Fruit fly (Drosophila melanogaster) whole organism, embryonic: Measurements from ENCODE around the gene CG13239.
A peak's percentile ranks its signal among the peaks of the same experiment; 100 is the strongest.

Experiments used
- Adf1 ChIP-seq: fragments of 200-800 bp; sonication (Bioruptor generic); IDR thresholded peaks from 2 replicates; pipeline ENCODE4 v1.3.6; 2022; ENCODE audit warnings: missing biosample characterization, missing genetic modification characterization
- Awh ChIP-seq: fragments of 200-800 bp; sonication (Bioruptor generic); IDR thresholded peaks from 2 replicates; pipeline ENCODE4, ENCODE4 v1.3.6; 2022; ENCODE audit warnings: missing biosample characterization, missing genetic modification characterization
- B-H2 ChIP-seq: fragments of 200-800 bp; sonication (Bioruptor generic); optimal IDR thresholded peaks from 2 replicates; lab custom pipeline; 2018; ENCODE audit warnings: missing biosample characterization, mild to moderate bottlenecking, missing genetic modification characterization
- CG10543 ChIP-seq: fragments of 200-800 bp; sonication (Bioruptor generic); optimal IDR thresholded peaks from 3 replicates; lab custom pipeline; 2017; ENCODE audit warnings: missing biosample characterization, mild to moderate bottlenecking, missing genetic modification characterization, moderate library complexity
- CG11456 ChIP-seq: fragments of 200-800 bp; sonication (Bioruptor generic); IDR thresholded peaks from 3 replicates; pipeline ENCODE4 v1.3.6; 2022; ENCODE audit warnings: missing biosample characterization, missing genetic modification characterization
- CG14860 ChIP-seq: fragments of 200-800 bp; sonication (Bioruptor generic); IDR thresholded peaks from 3 replicates; pipeline ENCODE4 v1.3.6; 2022; ENCODE audit warnings: missing biosample characterization, missing genetic modification characterization; ENCODE audit not compliant: partially characterized antibody
- CG1529 ChIP-seq: fragments of 200-800 bp; sonication (Bioruptor generic); optimal IDR thresholded peaks from 3 replicates; lab custom pipeline; 2018; ENCODE audit warnings: missing biosample characterization, missing genetic modification characterization
- CG17385 ChIP-seq: fragments of 200-800 bp; sonication (Bioruptor generic); optimal IDR thresholded peaks from 3 replicates; lab custom pipeline; 2018; ENCODE audit warnings: missing biosample characterization, mild to moderate bottlenecking, missing genetic modification characterization
- CG17802 ChIP-seq: fragments of 200-800 bp; sonication (Bioruptor generic); optimal IDR thresholded peaks from 2 replicates; lab custom pipeline; 2018; ENCODE audit warnings: missing biosample characterization, mild to moderate bottlenecking, missing genetic modification characterization, moderate library complexity
- CG2202 ChIP-seq: fragments of 200-800 bp; sonication (Bioruptor generic); optimal IDR thresholded peaks from 2 replicates; lab custom pipeline; 2018; ENCODE audit warnings: missing biosample characterization, mild to moderate bottlenecking, missing genetic modification characterization
- CG30431 ChIP-seq: fragments of 200-800 bp; sonication (Bioruptor generic); optimal IDR thresholded peaks from 2 replicates; lab custom pipeline; 2017; ENCODE audit warnings: missing biosample characterization, missing genetic modification characterization
- CG3407 ChIP-seq: fragments of 200-800 bp; sonication (Bioruptor generic); optimal IDR thresholded peaks from 2 replicates; lab custom pipeline; 2018; ENCODE audit warnings: missing biosample characterization, mild to moderate bottlenecking, missing genetic modification characterization
- CG34376 ChIP-seq: fragments of 200-800 bp; sonication (Bioruptor generic); optimal IDR thresholded peaks from 2 replicates; lab custom pipeline; 2018; ENCODE audit warnings: missing biosample characterization, mild to moderate bottlenecking, missing genetic modification characterization
- CG34422 ChIP-seq: fragments of 200-800 bp; sonication (Bioruptor generic); IDR thresholded peaks from 3 replicates; pipeline ENCODE4 v1.3.6; 2022; ENCODE audit warnings: missing biosample characterization, missing genetic modification characterization
- CG3995 ChIP-seq: fragments of 200-800 bp; sonication (Bioruptor generic); optimal IDR thresholded peaks from 3 replicates; lab custom pipeline; 2016; ENCODE audit warnings: missing biosample characterization, missing genetic modification characterization
- CG6272 ChIP-seq: fragments of 200-800 bp; sonication (Bioruptor generic); IDR thresholded peaks from 2 replicates; pipeline ENCODE4 v1.3.6; 2022; ENCODE audit warnings: missing biosample characterization, missing genetic modification characterization
- CG7745 ChIP-seq: fragments of 200-800 bp; sonication (Bioruptor generic); optimal IDR thresholded peaks from 2 replicates; lab custom pipeline; 2018; ENCODE audit warnings: missing biosample characterization, mild to moderate bottlenecking, missing genetic modification characterization, moderate library complexity
- GATAe ChIP-seq: fragments of 200-800 bp; sonication (Bioruptor generic); conservative IDR thresholded peaks from 2 replicates; pipeline ENCODE4 v1.3.6; 2022; ENCODE audit warnings: missing biosample characterization, missing genetic modification characterization
- Hey ChIP-seq: fragments of 200-800 bp; sonication (Bioruptor generic); optimal IDR thresholded peaks from 3 replicates; lab custom pipeline; 2018; ENCODE audit warnings: missing biosample characterization, mild to moderate bottlenecking, missing genetic modification characterization
- HmgZ ChIP-seq: fragments of 200-800 bp; sonication (Bioruptor generic); optimal IDR thresholded peaks from 2 replicates; lab custom pipeline; 2018; ENCODE audit warnings: missing biosample characterization, mild to moderate bottlenecking, missing genetic modification characterization
- Hr78 ChIP-seq, 2 experiments: fragments of 200-800 bp in 1 of 2; fragments of >200 bp in 1 of 2; sonication (Bioruptor generic) in 1 of 2; optimal IDR thresholded peaks; 2 replicates each; lab custom pipeline; 2017 to 2019; ENCODE audit warnings: missing biosample characterization in 2 of 2, missing genetic modification characterization in 2 of 2, mild to moderate bottlenecking in 1 of 2, moderate library complexity in 1 of 2
- Med ChIP-seq: fragments of 200-800 bp; sonication (Bioruptor generic); peaks from one replicate; lab custom pipeline; 2016; ENCODE audit warnings: missing biosample characterization, missing genetic modification characterization, mild to moderate bottlenecking, inconsistent platforms, moderate library complexity
- Nf-YA ChIP-seq: fragments of 200-800 bp; sonication (Bioruptor generic); IDR thresholded peaks from 2 replicates; pipeline ENCODE4 v1.3.6; 2022; ENCODE audit warnings: missing biosample characterization, missing genetic modification characterization
- Nf-YB ChIP-seq: fragments of 200-800 bp; sonication (Bioruptor generic); optimal IDR thresholded peaks from 3 replicates; lab custom pipeline; 2019; ENCODE audit warnings: missing biosample characterization, mild to moderate bottlenecking, missing genetic modification characterization, moderate library complexity
- Opbp ChIP-seq: fragments of 200-800 bp; sonication (Bioruptor generic); IDR thresholded peaks from 3 replicates; pipeline ENCODE4 v1.3.6; 2022; ENCODE audit warnings: missing biosample characterization, missing genetic modification characterization; ENCODE audit not compliant: partially characterized antibody
- Ptx1 ChIP-seq: fragments of 200-800 bp; sonication (Bioruptor generic); IDR thresholded peaks from 2 replicates; pipeline ENCODE4 v1.3.6; 2022; ENCODE audit warnings: missing biosample characterization, missing genetic modification characterization
- Sox102F ChIP-seq: fragments of 200-800 bp; sonication (Bioruptor generic); optimal IDR thresholded peaks from 2 replicates; lab custom pipeline; 2018; ENCODE audit warnings: missing biosample characterization, mild to moderate bottlenecking, missing genetic modification characterization, moderate library complexity
- Stat92E ChIP-seq, 3 experiments: fragments of >200 bp in 2 of 3; fragments of 200-800 bp in 1 of 3; sonication (Bioruptor generic) in 1 of 3; optimal IDR thresholded peaks; 2 replicates each; lab custom pipeline; 2017 to 2019; ENCODE audit warnings: missing biosample characterization in 3 of 3, missing genetic modification characterization in 3 of 3, mild to moderate bottlenecking in 1 of 3, moderate library complexity in 1 of 3
- Vsx1 ChIP-seq: fragments of 200-800 bp; sonication (Bioruptor generic); optimal IDR thresholded peaks from 2 replicates; lab custom pipeline; 2017; ENCODE audit warnings: missing biosample characterization, mild to moderate bottlenecking, missing genetic modification characterization, missing genetic modification reagents
- cwo ChIP-seq: fragments of 200-800 bp; sonication (Bioruptor generic); optimal IDR thresholded peaks from 3 replicates; lab custom pipeline; 2017; ENCODE audit warnings: missing biosample characterization, missing genetic modification characterization, mild to moderate bottlenecking, moderate library complexity, missing genetic modification reagents
- disco-r ChIP-seq: fragments of 200-800 bp; sonication (Bioruptor generic); optimal IDR thresholded peaks from 2 replicates; lab custom pipeline; 2016; ENCODE audit warnings: missing biosample characterization, missing genetic modification characterization
- exex ChIP-seq: fragments of 200-800 bp; sonication (Bioruptor generic); optimal IDR thresholded peaks from 4 replicates; lab custom pipeline; 2018; ENCODE audit warnings: missing biosample characterization, mild to moderate bottlenecking, missing genetic modification characterization, moderate library complexity
- ftz-f1 ChIP-seq: fragments of 200-800 bp; sonication (Bioruptor generic); optimal IDR thresholded peaks from 2 replicates; lab custom pipeline; 2016; ENCODE audit warnings: missing biosample characterization, missing genetic modification characterization
- gcm ChIP-seq: fragments of 200-800 bp; sonication (Bioruptor generic); optimal IDR thresholded peaks from 2 replicates; lab custom pipeline; 2019; ENCODE audit warnings: missing biosample characterization, mild to moderate bottlenecking, missing genetic modification characterization, moderate library complexity
- gem ChIP-seq: fragments of 200-800 bp; sonication (Bioruptor generic); optimal IDR thresholded peaks from 2 replicates; lab custom pipeline; 2019; ENCODE audit warnings: missing biosample characterization, mild to moderate bottlenecking, missing genetic modification characterization, moderate library complexity
- grn ChIP-seq: fragments of 200-800 bp; sonication (Bioruptor generic); optimal IDR thresholded peaks from 3 replicates; lab custom pipeline; 2017; ENCODE audit warnings: missing biosample characterization, missing genetic modification characterization
- lola ChIP-seq, 3 experiments: fragments of >200 bp in 2 of 3; fragments of 200-800 bp in 1 of 3; sonication (Bioruptor generic) in 1 of 3; optimal IDR thresholded peaks; 2 replicates each; lab custom pipeline; 2017 to 2019; ENCODE audit warnings: missing biosample characterization in 3 of 3, missing genetic modification characterization in 3 of 3, mild to moderate bottlenecking in 1 of 3, moderate library complexity in 1 of 3
- mirr ChIP-seq: fragments of 200-800 bp; sonication (Bioruptor generic); optimal IDR thresholded peaks from 3 replicates; lab custom pipeline; 2018; ENCODE audit warnings: missing biosample characterization, mild to moderate bottlenecking, missing genetic modification characterization
- nmo ChIP-seq: fragments of 200-800 bp; sonication (Bioruptor generic); optimal IDR thresholded peaks from 2 replicates; lab custom pipeline; 2018; ENCODE audit warnings: missing biosample characterization, mild to moderate bottlenecking, missing genetic modification characterization, moderate library complexity
- pros ChIP-seq: fragments of 200-800 bp; sonication (Bioruptor generic); optimal IDR thresholded peaks from 3 replicates; lab custom pipeline; 2019; ENCODE audit warnings: missing biosample characterization, mild to moderate bottlenecking, missing genetic modification characterization, moderate library complexity
- psq ChIP-seq: fragments of 200-800 bp; sonication (Bioruptor generic); optimal IDR thresholded peaks from 2 replicates; lab custom pipeline; 2017; ENCODE audit warnings: missing biosample characterization, missing genetic modification characterization
- sd ChIP-seq: fragments of 200-800 bp; sonication (Bioruptor generic); optimal IDR thresholded peaks from 3 replicates; lab custom pipeline; 2018; ENCODE audit warnings: missing biosample characterization, mild to moderate bottlenecking, missing genetic modification characterization, moderate library complexity
- slp2 ChIP-seq: fragments of 200-800 bp; sonication (Bioruptor generic); optimal IDR thresholded peaks from 2 replicates; lab custom pipeline; 2016; ENCODE audit warnings: missing biosample characterization, missing genetic modification characterization
- sug ChIP-seq: fragments of 200-800 bp; optimal IDR thresholded peaks from 2 replicates; lab custom pipeline; 2019; ENCODE audit warnings: missing biosample characterization, mild to moderate bottlenecking, missing genetic modification characterization, moderate library complexity
- tap ChIP-seq: fragments of 200-800 bp; optimal IDR thresholded peaks from 3 replicates; lab custom pipeline; 2019; ENCODE audit warnings: missing biosample characterization, mild to moderate bottlenecking, missing genetic modification characterization, moderate library complexity
- wdn ChIP-seq: fragments of 200-800 bp; sonication (Bioruptor generic); IDR thresholded peaks from 2 replicates; pipeline ENCODE4 v1.3.6; 2022; ENCODE audit warnings: missing biosample characterization, missing genetic modification characterization
- wor ChIP-seq: fragments of 200-800 bp; sonication (Bioruptor generic); IDR thresholded peaks from 2 replicates; pipeline ENCODE4 v1.3.6; 2022; ENCODE audit warnings: missing biosample characterization, missing genetic modification characterization

CG13239 gene

dm6 chr3L:22888591-22889258 is 28.1 kb downstream of the CG13239 start (continued):
- peak; percentile 12; the same call in 1 of the 2 replicates for TF ChIP-seq Adf1 (GFP tag; lab: Robert Waterston, UW)
- TF ChIP-seq gem (tag; lab: Kevin White, UChicago) = peak; percentile 29
- TF ChIP-seq CG3407 = no peak
- peak; percentile 71 for TF ChIP-seq CG10543 (GFP tag; lab: Kevin White, UChicago)
- no peak for TF ChIP-seq CG6272 (GFP tag; lab: Robert Waterston, UW)
- no peak for TF ChIP-seq CG34422 (GFP tag; lab: Robert Waterston, UW)
- TF ChIP-seq lola (GFP tag; optimal IDR thresholded peaks at IDR 0.05; lab: Kevin White, UChicago) = no peak
- no peak for TF ChIP-seq CG17385 (GFP tag; lab: Kevin White, UChicago)
- no peak for TF ChIP-seq B-H2 (GFP tag; lab: Kevin White, UChicago)
- peak; percentile 30 for TF ChIP-seq CG17802
- TF ChIP-seq CG3995 (GFP tag; lab: Kevin White, UChicago) = no peak

dm6 chr3L:22890024-22890423 is 29.4 kb downstream of the CG13239 start:
- TF ChIP-seq Nf-YB (GFP tag; lab: Kevin White, UChicago) = no peak
- peak; percentile 39 for TF ChIP-seq HmgZ (tag; lab: Kevin White, UChicago)
- peak; percentile 97 for TF ChIP-seq exex (tag; lab: Kevin White, UChicago)
- TF ChIP-seq grn (GFP tag; lab: Kevin White, UChicago) = peak; percentile 85
- no peak for TF ChIP-seq ftz-f1
- no peak for TF ChIP-seq slp2 (GFP tag; lab: Kevin White, UChicago)
- peak; percentile 43; the same call in 1 of the 2 replicates for TF ChIP-seq GATAe (GFP tag; lab: Robert Waterston, UW)
- no peak for TF ChIP-seq tap (tag; lab: Kevin White, UChicago)
- no peak for TF ChIP-seq Ptx1 (GFP tag; lab: Robert Waterston, UW)
- no peak for TF ChIP-seq Awh (GFP tag; lab: Robert Waterston, UW)
- peak; percentile 99 for TF ChIP-seq Hey (tag; lab: Kevin White, UChicago)
- TF ChIP-seq mirr (GFP tag; lab: Kevin White, UChicago) = peak; percentile 42
- peak; percentile 33 for TF ChIP-seq Vsx1 (GFP tag; lab: Kevin White, UChicago)
- no peak for TF ChIP-seq CG30431 (GFP tag; lab: Kevin White, UChicago)
- 0 out of 3 replicates have a peak, but pooled peaks have one; percentile 12 for TF ChIP-seq Opbp (GFP tag; lab: Robert Waterston, UW)
- TF ChIP-seq Hr78 (GFP tag; optimal IDR thresholded peaks at IDR 0.05; lab: Kevin White, UChicago) = peak in 1 of 2 experiments; percentile 79
- TF ChIP-seq wor (GFP tag; lab: Robert Waterston, UW) = no peak
- no peak for TF ChIP-seq nmo
- TF ChIP-seq CG7745 (tag; lab: Kevin White, UChicago) = no peak
- TF ChIP-seq CG11456 (GFP tag; lab: Robert Waterston, UW) = 0 out of 3 replicates have a peak, but pooled peaks have one; percentile 7
- TF ChIP-seq Med (GFP tag; lab: Kevin White, UChicago) = peak; percentile 34
- TF ChIP-seq CG1529 (GFP tag; lab: Kevin White, UChicago) = no peak
- TF ChIP-seq CG2202 = no peak
- TF ChIP-seq disco-r = no peak
- TF ChIP-seq cwo = peak; percentile 16
- no peak for TF ChIP-seq Nf-YA
- TF ChIP-seq pros = no peak
- peak; percentile 58 for TF ChIP-seq CG34376
- TF ChIP-seq psq (GFP tag; lab: Kevin White, UChicago) = no peak
- TF ChIP-seq Stat92E (GFP tag; optimal IDR thresholded peaks at IDR 0.05; lab: Kevin White, UChicago) = no peak
- no peak for TF ChIP-seq Sox102F (GFP tag; lab: Kevin White, UChicago)
- TF ChIP-seq sug (tag; lab: Kevin White, UChicago) = peak; percentile 81
- no peak for TF ChIP-seq wdn (GFP tag; lab: Robert Waterston, UW)
- no peak for TF ChIP-seq CG10543 (GFP tag; lab: Kevin White, UChicago)
- TF ChIP-seq sd = peak; percentile 75
- TF ChIP-seq gcm (GFP tag; lab: Kevin White, UChicago) = no peak
- no peak for TF ChIP-seq CG14860 (GFP tag; lab: Robert Waterston, UW)
